Worm (Caenorhabditis elegans) whole organism, L1 larva: ENCODE results near the gene C31H2.4.

Source experiments
- C16A3.4 ChIP-seq: fragments of 150-350 bp; optimal IDR thresholded peaks from 2 replicates; lab custom pipeline; 2014; ENCODE audit warnings: missing biosample characterization, missing genetic modification characterization
- C34B4.2 ChIP-seq: sonication (generic microtip); optimal IDR thresholded peaks from 2 replicates; lab custom pipeline; 2017; ENCODE audit warnings: mild to moderate bottlenecking, missing genetic modification characterization, missing compliant biosample characterization
- aha-1 ChIP-seq: fragments of 150-350 bp; optimal IDR thresholded peaks from 2 replicates; lab custom pipeline; 2014; ENCODE audit warnings: missing biosample characterization, missing genetic modification characterization
- alr-1 ChIP-seq: fragments of 200-800 bp; sonication (Bioruptor generic); optimal IDR thresholded peaks from 2 replicates; lab custom pipeline; 2018; ENCODE audit warnings: borderline replicate concordance, mild to moderate bottlenecking, missing genetic modification characterization, missing compliant biosample characterization
- aly-2 ChIP-seq: fragments of 150-350 bp; optimal IDR thresholded peaks from 2 replicates; lab custom pipeline; 2014; ENCODE audit warnings: missing biosample characterization, missing genetic modification characterization
- ceh-63 ChIP-seq: fragments of 200-800 bp; sonication (Bioruptor generic); optimal IDR thresholded peaks from 2 replicates; lab custom pipeline; 2018; ENCODE audit warnings: mild to moderate bottlenecking, missing genetic modification characterization, missing compliant biosample characterization
- ceh-88 ChIP-seq: fragments of 200-800 bp; sonication (Bioruptor generic); IDR thresholded peaks from 2 replicates; pipeline ENCODE4 v1.3.6; 2022; ENCODE audit warnings: missing genetic modification characterization, missing compliant biosample characterization
- dsc-1 ChIP-seq: sonication (generic microtip); optimal IDR thresholded peaks from 2 replicates; lab custom pipeline; 2016; ENCODE audit warnings: mild to moderate bottlenecking, missing genetic modification characterization, missing compliant biosample characterization
- efl-1 ChIP-seq, 4 experiments: fragments of 150-350 bp; optimal IDR thresholded peaks in 3 of 4; peaks in 1 of 4; 1 replicate in 1 of 4; 2 replicates in 3 of 4; lab custom pipeline; 2014; ENCODE audit warnings: missing biosample characterization in 2 of 4, missing genetic modification characterization in 2 of 4, missing genetic modification reagents in 2 of 4
- efl-3 ChIP-seq: fragments of 200-800 bp; sonication (Bioruptor generic); optimal IDR thresholded peaks from 2 replicates; lab custom pipeline; 2018; ENCODE audit warnings: mild to moderate bottlenecking, missing genetic modification characterization, missing compliant biosample characterization
- egl-13 ChIP-seq: sonication (generic microtip); optimal IDR thresholded peaks from 2 replicates; lab custom pipeline; 2016; ENCODE audit warnings: missing genotype, missing genetic modification reagents, missing genetic modification characterization, missing compliant biosample characterization
- egl-27 ChIP-seq, 2 experiments: fragments of 150-350 bp in 1 of 2; sonication (generic microtip); optimal IDR thresholded peaks; 3 replicates each; lab custom pipeline; 2017 to 2018; ENCODE audit warnings: missing biosample characterization in 2 of 2, missing genetic modification characterization in 2 of 2, missing genetic modification reagents in 2 of 2
- elt-3 ChIP-seq, 6 experiments: fragments of 150-350 bp in 1 of 6; sonication (generic microtip); optimal IDR thresholded peaks; 2 replicates each; lab custom pipeline; 2017 to 2018; ENCODE audit warnings: missing biosample characterization in 6 of 6, missing genetic modification characterization in 6 of 6, inconsistent platforms in 1 of 6
- fkh-10 ChIP-seq: sonication (generic microtip); optimal IDR thresholded peaks from 2 replicates; lab custom pipeline; 2017; ENCODE audit warnings: missing biosample characterization, missing genetic modification reagents, missing genetic modification characterization
- fkh-4 ChIP-seq: sonication (generic microtip); optimal IDR thresholded peaks from 2 replicates; lab custom pipeline; 2016; ENCODE audit warnings: missing compliant biosample characterization, missing genetic modification characterization, borderline replicate concordance
- fos-1 ChIP-seq: fragments of 150-350 bp; optimal IDR thresholded peaks from 2 replicates; lab custom pipeline; 2014; ENCODE audit warnings: missing biosample characterization, missing genetic modification characterization
- jun-1 ChIP-seq: fragments of 150-350 bp; optimal IDR thresholded peaks from 2 replicates; lab custom pipeline; 2014; ENCODE audit warnings: missing biosample characterization, missing genetic modification reagents, missing genetic modification characterization
- lin-14 ChIP-seq: fragments of 200-800 bp; sonication (Bioruptor generic); optimal IDR thresholded peaks from 2 replicates; lab custom pipeline; 2018; ENCODE audit warnings: mild to moderate bottlenecking, missing genetic modification characterization, moderate library complexity, missing compliant biosample characterization
- lin-35 ChIP-seq, 2 experiments: fragments of 150-350 bp; optimal IDR thresholded peaks; 2 replicates each; lab custom pipeline; 2014; ENCODE audit warnings: missing biosample characterization in 2 of 2, missing genetic modification characterization in 2 of 2, missing genetic modification reagents in 2 of 2
- lin-39 ChIP-seq: fragments of 150-350 bp; optimal IDR thresholded peaks from 2 replicates; lab custom pipeline; 2014; ENCODE audit warnings: missing biosample characterization, missing genetic modification reagents, missing genetic modification characterization
- mdl-1 ChIP-seq, 2 experiments: fragments of 150-350 bp; optimal IDR thresholded peaks; 2 replicates each; lab custom pipeline; 2014 to 2017; ENCODE audit warnings: missing biosample characterization in 2 of 2, missing genetic modification characterization in 2 of 2, inconsistent platforms in 1 of 2
- nhr-11 ChIP-seq: fragments of 150-350 bp; optimal IDR thresholded peaks from 2 replicates; lab custom pipeline; 2014; ENCODE audit warnings: missing biosample characterization, missing genetic modification characterization
- nhr-12 ChIP-seq: sonication (generic microtip); optimal IDR thresholded peaks from 2 replicates; lab custom pipeline; 2017; ENCODE audit warnings: missing biosample characterization, missing genetic modification characterization
- nhr-19 ChIP-seq: fragments of 200-800 bp; sonication (Bioruptor generic); conservative IDR thresholded peaks from 2 replicates; pipeline ENCODE4 v1.3.6; 2022; ENCODE audit warnings: missing genetic modification characterization, missing compliant biosample characterization
- nhr-237 ChIP-seq: fragments of 150-350 bp; optimal IDR thresholded peaks from 2 replicates; lab custom pipeline; 2014; ENCODE audit warnings: missing biosample characterization, missing genetic modification characterization
- nhr-28 ChIP-seq: fragments of 150-350 bp; optimal IDR thresholded peaks from 2 replicates; lab custom pipeline; 2014; ENCODE audit warnings: missing biosample characterization, missing genetic modification characterization
- nhr-47 ChIP-seq: sonication (generic microtip); optimal IDR thresholded peaks from 2 replicates; lab custom pipeline; 2016; ENCODE audit warnings: mild to moderate bottlenecking, missing genetic modification characterization, moderate library complexity, missing compliant biosample characterization
- nhr-71 ChIP-seq: sonication (generic microtip); optimal IDR thresholded peaks from 2 replicates; lab custom pipeline; 2016; ENCODE audit warnings: mild to moderate bottlenecking, missing genetic modification characterization, moderate library complexity, missing compliant biosample characterization
- nhr-76 ChIP-seq: sonication (generic microtip); optimal IDR thresholded peaks from 2 replicates; lab custom pipeline; 2017; ENCODE audit warnings: missing biosample characterization, missing genetic modification characterization
- nhr-77 ChIP-seq: fragments of 150-350 bp; optimal IDR thresholded peaks from 2 replicates; lab custom pipeline; 2014; ENCODE audit warnings: missing biosample characterization, missing genetic modification characterization
- nhr-85 ChIP-seq: sonication (generic microtip); peaks from one replicate; lab custom pipeline; 2016; ENCODE audit warnings: missing genetic modification characterization, inconsistent platforms, missing compliant biosample characterization
- nhr-90 ChIP-seq: sonication (generic microtip); optimal IDR thresholded peaks from 2 replicates; lab custom pipeline; 2016; ENCODE audit warnings: mild to moderate bottlenecking, missing genetic modification characterization, missing compliant biosample characterization; ENCODE audit not compliant: poor library complexity
- pag-3 ChIP-seq: sonication (generic microtip); optimal IDR thresholded peaks from 2 replicates; lab custom pipeline; 2017; ENCODE audit warnings: missing genetic modification characterization, mild to moderate bottlenecking, missing compliant biosample characterization, antibody characterized with exemption, borderline replicate concordance; ENCODE audit not compliant: insufficient read depth
- pax-3 ChIP-seq: fragments of 200-800 bp; sonication (Bioruptor generic); optimal IDR thresholded peaks from 2 replicates; lab custom pipeline; 2018; ENCODE audit warnings: mild to moderate bottlenecking, missing genetic modification characterization, moderate library complexity, missing compliant biosample characterization
- pqm-1 ChIP-seq: sonication (generic microtip); optimal IDR thresholded peaks from 3 replicates; lab custom pipeline; 2017; ENCODE audit warnings: missing biosample characterization, missing genetic modification characterization
- rnt-1 ChIP-seq: sonication (generic microtip); optimal IDR thresholded peaks from 2 replicates; lab custom pipeline; 2016; ENCODE audit warnings: mild to moderate bottlenecking, missing genetic modification characterization, moderate library complexity, missing compliant biosample characterization
- snu-23 ChIP-seq: sonication (generic microtip); optimal IDR thresholded peaks from 2 replicates; lab custom pipeline; 2016; ENCODE audit warnings: missing genetic modification characterization, missing compliant biosample characterization
- sox-4 ChIP-seq: sonication (generic microtip); optimal IDR thresholded peaks from 2 replicates; lab custom pipeline; 2016; ENCODE audit warnings: missing genetic modification characterization, missing compliant biosample characterization
- sptf-1 ChIP-seq: fragments of 150-350 bp; optimal IDR thresholded peaks from 2 replicates; lab custom pipeline; 2014; ENCODE audit warnings: missing biosample characterization, missing genetic modification characterization
- sup-37 ChIP-seq: fragments of 200-800 bp; sonication (Bioruptor generic); optimal IDR thresholded peaks from 2 replicates; lab custom pipeline; 2018; ENCODE audit warnings: mild to moderate bottlenecking, missing genetic modification characterization, missing compliant biosample characterization
- tbx-2 ChIP-seq: sonication (generic microtip); optimal IDR thresholded peaks from 2 replicates; lab custom pipeline; 2016; ENCODE audit warnings: missing genetic modification characterization, missing compliant biosample characterization
- tlp-1 ChIP-seq: fragments of 150-350 bp; optimal IDR thresholded peaks from 2 replicates; lab custom pipeline; 2014; ENCODE audit warnings: missing biosample characterization, missing genetic modification characterization
- unc-130 ChIP-seq: fragments of 150-350 bp; optimal IDR thresholded peaks from 2 replicates; lab custom pipeline; 2017; ENCODE audit warnings: missing biosample characterization, missing genetic modification characterization, inconsistent platforms
- unc-30 ChIP-seq: sonication (generic microtip); optimal IDR thresholded peaks from 2 replicates; lab custom pipeline; 2017; ENCODE audit warnings: missing biosample characterization, missing genetic modification characterization
- unc-62 ChIP-seq: fragments of 150-350 bp; optimal IDR thresholded peaks from 2 replicates; lab custom pipeline; 2014; ENCODE audit warnings: missing biosample characterization, missing genetic modification reagents, missing genetic modification characterization
- unc-86 ChIP-seq: sonication (generic microtip); optimal IDR thresholded peaks from 2 replicates; lab custom pipeline; 2016; ENCODE audit warnings: missing genetic modification characterization, missing compliant biosample characterization
- unc-98 ChIP-seq: fragments of 200-800 bp; sonication (Bioruptor generic); IDR thresholded peaks from 2 replicates; pipeline ENCODE4 v1.3.6; 2022; ENCODE audit warnings: missing genetic modification characterization, missing compliant biosample characterization
- xbp-1 ChIP-seq: sonication (generic microtip); optimal IDR thresholded peaks from 2 replicates; lab custom pipeline; 2016; ENCODE audit warnings: missing genetic modification characterization, missing compliant biosample characterization
- zag-1 ChIP-seq: fragments of 150-350 bp; optimal IDR thresholded peaks from 2 replicates; lab custom pipeline; 2014; ENCODE audit warnings: missing biosample characterization, missing genetic modification characterization
- zip-4 ChIP-seq: fragments of 200-800 bp; sonication (Bioruptor generic); optimal IDR thresholded peaks from 2 replicates; lab custom pipeline; 2018; ENCODE audit warnings: mild to moderate bottlenecking, missing genetic modification characterization, moderate library complexity, missing compliant biosample characterization

The C31H2.4 gene

DNA sequence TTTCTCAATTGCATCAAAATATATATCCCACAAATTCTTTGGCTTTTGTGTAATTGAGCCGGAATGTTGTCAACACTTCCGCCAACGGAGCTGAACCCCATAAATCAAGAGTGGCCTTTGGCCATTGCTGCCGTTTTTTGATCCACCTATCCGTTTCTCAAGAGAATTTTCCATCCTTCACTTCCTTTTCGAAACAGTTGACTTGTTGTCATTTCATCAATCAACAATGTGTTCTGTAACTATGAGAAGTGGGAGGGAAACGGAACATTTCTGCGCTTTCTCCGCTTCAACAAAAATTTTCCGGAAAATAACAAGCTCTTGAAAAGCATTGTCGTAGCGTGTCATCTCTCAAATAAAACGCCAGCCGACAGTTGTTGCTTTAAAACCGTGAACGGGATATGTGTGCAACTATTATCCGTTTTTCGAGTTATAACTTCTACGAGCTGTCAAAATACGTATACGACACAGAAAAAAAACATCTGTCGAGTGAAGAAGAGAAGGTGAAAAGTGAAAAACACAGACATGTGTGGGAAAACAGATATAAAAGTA lies 40.4 kb upstream of the C31H2.4 start:
- TF ChIP-seq lin-14 (GFP tag; lab: Kevin White, UChicago) (peak; percentile 48), rnt-1 (tag; lab: Kevin White, UChicago) (peak; percentile 40), sptf-1 (tag; lab: Kevin White, UChicago) (no peak), nhr-71 (tag; lab: Kevin White, UChicago) (peak; percentile 25), nhr-85 (tag; lab: Kevin White, UChicago) (peak; percentile 56), nhr-237 (tag; lab: Kevin White, UChicago) (no peak), elt-3 (tag; optimal IDR thresholded peaks at IDR 0.05; lab: Kevin White, UChicago) (no peak), unc-62 (GFP tag; lab: Kevin White, UChicago) (no peak), C34B4.2 (tag; lab: Kevin White, UChicago) (no peak)

DNA sequence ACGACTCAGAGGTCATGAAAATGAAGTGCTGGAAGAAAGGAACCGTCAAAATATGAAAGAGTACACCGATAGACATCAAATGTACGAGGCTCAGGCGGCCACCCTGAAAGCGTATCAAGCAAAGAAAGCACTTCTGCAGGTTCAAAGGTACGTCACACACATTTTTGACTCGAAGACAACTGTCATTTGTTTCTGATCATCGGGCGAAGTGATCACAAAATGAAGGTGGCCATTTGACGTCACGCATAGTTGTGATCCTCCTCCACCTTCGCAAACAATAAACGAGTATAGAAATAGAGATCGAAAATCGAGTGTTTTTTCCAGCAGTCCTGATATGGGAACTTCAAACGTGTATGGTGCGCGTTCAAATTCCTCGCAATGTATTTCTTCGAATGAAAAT lies 39.8 kb upstream of the C31H2.4 start:
- no peak for TF ChIP-seq alr-1 (tag; lab: Kevin White, UChicago)
- no peak for TF ChIP-seq nhr-11 (tag; lab: Kevin White, UChicago)
- TF ChIP-seq rnt-1 (tag; lab: Kevin White, UChicago): peak; percentile 76
- no peak for TF ChIP-seq lin-39 (tag; lab: Kevin White, UChicago)
- peak; percentile 58 for TF ChIP-seq lin-14 (GFP tag; lab: Kevin White, UChicago)
- no peak for TF ChIP-seq xbp-1 (tag; lab: Kevin White, UChicago)
- no peak for TF ChIP-seq nhr-90
- TF ChIP-seq sptf-1 (tag; lab: Kevin White, UChicago): no peak
- TF ChIP-seq unc-98 (GFP tag; lab: Robert Waterston, UW): no peak
- no peak for TF ChIP-seq pqm-1 (tag; lab: Kevin White, UChicago)
- TF ChIP-seq nhr-19: peak; percentile 39
- TF ChIP-seq tbx-2 (tag; lab: Kevin White, UChicago): no peak
- no peak for TF ChIP-seq ceh-88
- no peak for TF ChIP-seq fkh-4
- no peak for TF ChIP-seq efl-3 (GFP tag; lab: Kevin White, UChicago)
- peak; percentile 46 for TF ChIP-seq nhr-71 (tag; lab: Kevin White, UChicago)
- no peak for TF ChIP-seq ceh-63 (GFP tag; lab: Kevin White, UChicago)
- TF ChIP-seq elt-3 (tag; optimal IDR thresholded peaks at IDR 0.05; lab: Kevin White, UChicago): no peak
- TF ChIP-seq nhr-12 (tag; lab: Kevin White, UChicago): no peak
- no peak for TF ChIP-seq lin-35 (GFP tag; optimal IDR thresholded peaks at IDR 0.05; lab: Kevin White, UChicago)
- TF ChIP-seq mdl-1 (tag; optimal IDR thresholded peaks at IDR 0.05; lab: Kevin White, UChicago): peak in 1 of 2 experiments; percentile 10
- TF ChIP-seq efl-1 (optimal IDR thresholded peaks at IDR 0.05; lab: Kevin White, UChicago): no peak
- TF ChIP-seq efl-1 (GFP tag; optimal IDR thresholded peaks at IDR 0.05 in 1 of 2; lab: Kevin White, UChicago): no peak
- TF ChIP-seq nhr-76 (tag; lab: Kevin White, UChicago): no peak
- TF ChIP-seq egl-27 (tag; optimal IDR thresholded peaks at IDR 0.05; lab: Kevin White, UChicago): no peak
- no peak for TF ChIP-seq unc-130
- TF ChIP-seq zip-4 (GFP tag; lab: Kevin White, UChicago): no peak
- no peak for TF ChIP-seq sup-37 (GFP tag; lab: Kevin White, UChicago)
- no peak for TF ChIP-seq fkh-10 (GFP tag; lab: Kevin White, UChicago)
- no peak for TF ChIP-seq nhr-47
- TF ChIP-seq pax-3 (tag; lab: Kevin White, UChicago): no peak
- TF ChIP-seq aly-2 (tag; lab: Kevin White, UChicago): no peak
- TF ChIP-seq nhr-28: no peak
- no peak for TF ChIP-seq nhr-77 (tag; lab: Kevin White, UChicago)
- no peak for TF ChIP-seq aha-1 (tag; lab: Kevin White, UChicago)
- no peak for TF ChIP-seq dsc-1 (tag; lab: Kevin White, UChicago)
- TF ChIP-seq jun-1: no peak
- no peak for TF ChIP-seq C16A3.4 (tag; lab: Kevin White, UChicago)
- no peak for TF ChIP-seq unc-30 (tag; lab: Kevin White, UChicago)
- no peak for TF ChIP-seq zag-1
- TF ChIP-seq tlp-1: no peak
- no peak for TF ChIP-seq sox-4
- no peak for TF ChIP-seq fos-1 (tag; lab: Kevin White, UChicago)
- peak; percentile 20 for TF ChIP-seq snu-23 (GFP tag; lab: Kevin White, UChicago)
- no peak for TF ChIP-seq pag-3 (tag; lab: Kevin White, UChicago)
- TF ChIP-seq unc-86 (tag; lab: Kevin White, UChicago): no peak
- no peak for TF ChIP-seq egl-13 (tag; lab: Kevin White, UChicago)
